Fruit fly (Drosophila melanogaster): ENCODE data around the gene SAK.

SAK gene

dm6 chr3L:21524071-21524889, 8.6 kb upstream of the SAK start (continued):
- TF ChIP-seq CG3032 (tag; optimal IDR thresholded peaks at IDR 0.05) (peak; percentile 31), dsx (GFP tag; optimal IDR thresholded peaks at IDR 0.05; ENCODE audit: poor library complexity, severe bottlenecking) (peak; percentile 95), CG16779 (tag; optimal IDR thresholded peaks at IDR 0.05) (no peak), CG9139 (GFP tag; optimal IDR thresholded peaks at IDR 0.05) (no peak), CG6163 (GFP tag; IDR thresholded peaks at IDR 0.05) (no peak), CG6854 (GFP tag; optimal IDR thresholded peaks at IDR 0.05) (no peak), vri (GFP tag; optimal IDR thresholded peaks at IDR 0.05) (no peak), Hr4 (GFP tag; optimal IDR thresholded peaks at IDR 0.05) (peak; percentile 66), Eip93F (GFP tag; optimal IDR thresholded peaks at IDR 0.05) (no peak), CG10631 (GFP tag; optimal IDR thresholded peaks at IDR 0.05) (no peak), CG6276 (GFP tag; optimal IDR thresholded peaks at IDR 0.05) (no peak), CG11902 (GFP tag; optimal IDR thresholded peaks at IDR 0.05) (no peak), CG6808 (GFP tag; optimal IDR thresholded peaks at IDR 0.05) (no peak), topi (GFP tag; optimal IDR thresholded peaks at IDR 0.05) (peak; percentile 35), svp (GFP tag) (peak; percentile 95), CG15336 (GFP tag; IDR thresholded peaks at IDR 0.05) (no peak; the same call in 1 of the 2 replicates), Sox14 (GFP tag; optimal IDR thresholded peaks at IDR 0.05) (peak; percentile 39), CG8319 (GFP tag; optimal IDR thresholded peaks at IDR 0.05) (peak; percentile 16)

dm6 chr3L:21523059-21523836, 7.6 kb upstream of the SAK start, which contains the start of gene CG7611:
Gene CG7611, plus strand, starts transcription at chr3L:21523186.
- TF ChIP-seq Hr4 (GFP tag; optimal IDR thresholded peaks at IDR 0.05) (no peak), esn (GFP tag; optimal IDR thresholded peaks at IDR 0.05) (no peak), Sox15 (GFP tag; optimal IDR thresholded peaks at IDR 0.05) (no peak), CG6163 (GFP tag; IDR thresholded peaks at IDR 0.05) (no peak), pdm3 (GFP tag; optimal IDR thresholded peaks at IDR 0.05) (no peak), Hr39 (GFP tag; optimal IDR thresholded peaks at IDR 0.05) (no peak), fd85E (GFP tag; optimal IDR thresholded peaks at IDR 0.05) (no peak), CG6808 (GFP tag; optimal IDR thresholded peaks at IDR 0.05) (no peak), acj6 (GFP tag; optimal IDR thresholded peaks at IDR 0.05) (no peak), eg (GFP tag; IDR thresholded peaks at IDR 0.05) (no peak), Sox102F (GFP tag; optimal IDR thresholded peaks at IDR 0.05) (no peak), dac (GFP tag; optimal IDR thresholded peaks at IDR 0.05) (no peak), CG15336 (GFP tag; IDR thresholded peaks at IDR 0.05) (no peak), Lpt (GFP tag; optimal IDR thresholded peaks at IDR 0.05) (no peak), lz (GFP tag; optimal IDR thresholded peaks at IDR 0.05) (no peak), CG10669 (GFP tag; optimal IDR thresholded peaks at IDR 0.05) (no peak), Hr38 (GFP tag; optimal IDR thresholded peaks at IDR 0.05) (no peak), CG7368 (GFP tag; optimal IDR thresholded peaks at IDR 0.05) (no peak), CG8319 (GFP tag; optimal IDR thresholded peaks at IDR 0.05) (no peak), svp (GFP tag) (peak; percentile 79), CG3032 (tag; optimal IDR thresholded peaks at IDR 0.05) (no peak), CG31627 (GFP tag; optimal IDR thresholded peaks at IDR 0.05) (no peak), CG9139 (GFP tag; optimal IDR thresholded peaks at IDR 0.05) (no peak), CG8119 (GFP tag; IDR thresholded peaks at IDR 0.05) (no peak), CG10631 (GFP tag; optimal IDR thresholded peaks at IDR 0.05) (no peak), CG1621 (tag; optimal IDR thresholded peaks at IDR 0.05) (no peak), Sox14 (GFP tag; optimal IDR thresholded peaks at IDR 0.05) (peak; percentile 59), CG4318 (GFP tag; optimal IDR thresholded peaks at IDR 0.05) (no peak), CG11294 (GFP tag; IDR thresholded peaks at IDR 0.05) (no peak), Met (GFP tag; optimal IDR thresholded peaks at IDR 0.05) (no peak), OdsH (GFP tag; optimal IDR thresholded peaks at IDR 0.05) (no peak), CG11902 (GFP tag; optimal IDR thresholded peaks at IDR 0.05) (no peak), achi (GFP tag; optimal IDR thresholded peaks at IDR 0.05) (no peak), Smox (GFP tag; optimal IDR thresholded peaks at IDR 0.05) (no peak), net (GFP tag; optimal IDR thresholded peaks at IDR 0.05) (no peak), fkh (GFP tag; optimal IDR thresholded peaks at IDR 0.05) (no peak), cyc (GFP tag; optimal IDR thresholded peaks at IDR 0.05) (no peak), Ets96B (tag; optimal IDR thresholded peaks at IDR 0.05) (no peak), salr (GFP tag; optimal IDR thresholded peaks at IDR 0.05) (no peak), Eip78C (GFP tag) (peak; percentile 54)

Data from whole organism, prepupa.